5 worm cellular contexts compared by ENCODE assay signal in the genomic region with DNA sequence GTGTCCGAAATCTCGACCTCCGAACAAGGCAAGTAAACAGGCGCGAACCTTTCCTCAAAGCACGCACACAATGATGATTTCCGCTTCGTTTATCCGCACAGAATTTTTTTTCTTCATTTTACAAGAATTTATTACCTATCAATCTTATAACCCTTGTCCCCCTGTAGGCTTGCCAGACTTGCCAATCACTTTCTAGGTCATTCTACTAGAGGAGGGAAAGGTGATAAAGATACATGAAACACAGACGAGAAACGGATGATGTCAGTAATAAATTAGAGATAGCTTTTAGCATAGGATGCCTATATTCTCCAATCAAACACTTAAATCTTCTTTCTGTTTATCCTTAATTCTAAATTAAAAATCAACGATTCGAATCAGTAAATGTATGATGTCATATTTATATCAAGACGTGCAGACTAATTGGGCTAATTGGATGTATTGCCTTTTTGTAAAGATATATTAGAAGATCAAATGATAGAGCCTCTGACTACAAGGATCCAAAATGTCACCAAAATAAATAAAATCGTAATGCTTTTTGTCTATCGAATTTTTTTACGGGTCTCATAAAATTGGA.
TF ChIP-seq lines count a peak whose summit lies in the region.

No protein-coding gene starts in this region.

TF ChIP-seq in whole organism, L1 larva, 84 proteins besides CTCF, POLR2A, EP300 and RAD21 (continues in another document):
- no peak for TF ChIP-seq unc-98 (GFP tag; IDR thresholded peaks at IDR 0.05; lab: Robert Waterston, UW)
- 0 out of 2 replicates have a peak, but pooled peaks have one; percentile 9 for TF ChIP-seq nhr-19 (GFP tag; conservative IDR thresholded peaks at IDR 0.05; lab: Robert Waterston, UW)
- no peak for TF ChIP-seq alr-1 (tag; optimal IDR thresholded peaks at IDR 0.05; lab: Kevin White, UChicago; ENCODE audit: borderline replicate concordance)
- TF ChIP-seq nhr-20 (tag; optimal IDR thresholded peaks at IDR 0.05; lab: Kevin White, UChicago), result peak; percentile 33
- TF ChIP-seq ceh-88 (GFP tag; IDR thresholded peaks at IDR 0.05; lab: Robert Waterston, UW), result no peak
- no peak for TF ChIP-seq mef-2 (tag; optimal IDR thresholded peaks at IDR 0.05; lab: Kevin White, UChicago)
- no peak for TF ChIP-seq F16B12.6 (tag; optimal IDR thresholded peaks at IDR 0.05; lab: Kevin White, UChicago)
- no peak for TF ChIP-seq dsc-1 (tag; optimal IDR thresholded peaks at IDR 0.05; lab: Kevin White, UChicago)
- no peak for TF ChIP-seq Y116A8C.19 (tag; optimal IDR thresholded peaks at IDR 0.05; lab: Kevin White, UChicago; ENCODE audit: borderline replicate concordance)
- TF ChIP-seq efl-1 (optimal IDR thresholded peaks at IDR 0.05; lab: Kevin White, UChicago), result no peak
- no peak for TF ChIP-seq efl-1 (GFP tag; optimal IDR thresholded peaks at IDR 0.05 in 1 of 2; lab: Kevin White, UChicago)
- TF ChIP-seq jun-1 (tag; optimal IDR thresholded peaks at IDR 0.05; lab: Kevin White, UChicago), result no peak
- no peak for TF ChIP-seq C16A3.4 (tag; optimal IDR thresholded peaks at IDR 0.05; lab: Kevin White, UChicago)
- no peak for TF ChIP-seq mab-9 (GFP tag; IDR thresholded peaks at IDR 0.05; lab: Robert Waterston, UW)
- peak; percentile 94 for TF ChIP-seq nhr-85 (tag; lab: Kevin White, UChicago)
- TF ChIP-seq blmp-1 (tag; optimal IDR thresholded peaks at IDR 0.05; lab: Kevin White, UChicago), result peak; percentile 71
- TF ChIP-seq nhr-90 (tag; optimal IDR thresholded peaks at IDR 0.05; lab: Kevin White, UChicago; ENCODE audit: poor library complexity), result no peak

TF ChIP-seq in whole organism, L2 larva, 48 proteins besides CTCF, POLR2A, EP300 and RAD21 (continues in another document):
- TF ChIP-seq R02D3.7 (tag; optimal IDR thresholded peaks at IDR 0.05; lab: Kevin White, UChicago), result no peak
- TF ChIP-seq nhr-12 (tag; optimal IDR thresholded peaks at IDR 0.05; lab: Kevin White, UChicago), result no peak
- no peak for TF ChIP-seq mbf-1 (tag; optimal IDR thresholded peaks at IDR 0.05; lab: Kevin White, UChicago)
- no peak for TF ChIP-seq nhr-23 (tag; optimal IDR thresholded peaks at IDR 0.05; lab: Kevin White, UChicago)
- no peak for TF ChIP-seq fos-1 (tag; optimal IDR thresholded peaks at IDR 0.05; lab: Kevin White, UChicago)
- TF ChIP-seq blmp-1 (tag; optimal IDR thresholded peaks at IDR 0.05; lab: Kevin White, UChicago; ENCODE audit: insufficient read depth), result peak; percentile 23
- TF ChIP-seq ceh-82 (tag; optimal IDR thresholded peaks at IDR 0.05; lab: Kevin White, UChicago), result no peak
- TF ChIP-seq nhr-21 (tag; optimal IDR thresholded peaks at IDR 0.05; lab: Kevin White, UChicago), result peak; percentile 65
- TF ChIP-seq nhr-6 (tag; optimal IDR thresholded peaks at IDR 0.05; lab: Kevin White, UChicago), result no peak
- TF ChIP-seq F13H6.1 (tag; optimal IDR thresholded peaks at IDR 0.05; lab: Kevin White, UChicago), result no peak
- TF ChIP-seq skn-1 (tag; optimal IDR thresholded peaks at IDR 0.05; lab: Kevin White, UChicago), result no peak
- no peak for TF ChIP-seq elt-3 (tag; optimal IDR thresholded peaks at IDR 0.05; lab: Kevin White, UChicago)
- TF ChIP-seq mdl-1 (tag; optimal IDR thresholded peaks at IDR 0.05; lab: Kevin White, UChicago), result no peak
- peak; percentile 51 for TF ChIP-seq sma-3 (GFP tag; optimal IDR thresholded peaks at IDR 0.05; lab: Kevin White, UChicago)
- TF ChIP-seq nhr-129 (tag; optimal IDR thresholded peaks at IDR 0.05; lab: Kevin White, UChicago), result no peak
- TF ChIP-seq nhr-25 (tag; optimal IDR thresholded peaks at IDR 0.05; lab: Kevin White, UChicago), result peak; percentile 9
- no peak for TF ChIP-seq ztf-4 (tag; optimal IDR thresholded peaks at IDR 0.05; lab: Kevin White, UChicago)
- no peak for TF ChIP-seq ztf-11 (tag; optimal IDR thresholded peaks at IDR 0.05; lab: Kevin White, UChicago)

TF ChIP-seq in whole organism, L3 larva, 47 proteins besides CTCF, POLR2A, EP300 and RAD21:
- no peak for TF ChIP-seq ceh-9 (tag; optimal IDR thresholded peaks at IDR 0.05; lab: Kevin White, UChicago)
- no peak for TF ChIP-seq hmg-11 (tag; optimal IDR thresholded peaks at IDR 0.05; lab: Kevin White, UChicago)
- TF ChIP-seq lin-39 (tag; optimal IDR thresholded peaks at IDR 0.05; lab: Kevin White, UChicago), result no peak
- TF ChIP-seq elt-2 (tag; optimal IDR thresholded peaks at IDR 0.05; lab: Kevin White, UChicago), result peak; percentile 26
- no peak for TF ChIP-seq pha-4 (tag; optimal IDR thresholded peaks at IDR 0.05; lab: Kevin White, UChicago)
- TF ChIP-seq ceh-28 (tag; optimal IDR thresholded peaks at IDR 0.05; lab: Kevin White, UChicago), result peak; percentile 3
- TF ChIP-seq R02D3.7 (tag; optimal IDR thresholded peaks at IDR 0.05; lab: Kevin White, UChicago), result no peak
- TF ChIP-seq nhr-43 (tag; optimal IDR thresholded peaks at IDR 0.05; lab: Kevin White, UChicago; ENCODE audit: poor library complexity, severe bottlenecking), result no peak
- no peak for TF ChIP-seq zag-1 (tag; optimal IDR thresholded peaks at IDR 0.05; lab: Kevin White, UChicago)
- no peak for TF ChIP-seq lsy-12 (tag; optimal IDR thresholded peaks at IDR 0.05; lab: Kevin White, UChicago)
- peak; percentile 70 for TF ChIP-seq nhr-25 (tag; optimal IDR thresholded peaks at IDR 0.05; lab: Kevin White, UChicago)
- TF ChIP-seq nhr-23 (tag; optimal IDR thresholded peaks at IDR 0.05; lab: Kevin White, UChicago), result peak; percentile 57
- TF ChIP-seq egl-5 (tag; optimal IDR thresholded peaks at IDR 0.05; lab: Kevin White, UChicago), result no peak
- TF ChIP-seq jun-1 (tag; optimal IDR thresholded peaks at IDR 0.05; lab: Kevin White, UChicago), result no peak

TF ChIP-seq in whole organism, L4 larva, 104 proteins besides CTCF, POLR2A, EP300 and RAD21:
- TF ChIP-seq nhr-25 (tag; optimal IDR thresholded peaks at IDR 0.05; lab: Kevin White, UChicago; ENCODE audit: borderline replicate concordance, insufficient read depth) (peak; percentile 33), zag-1 (tag; optimal IDR thresholded peaks at IDR 0.05; lab: Kevin White, UChicago) (no peak), php-3 (GFP tag; IDR thresholded peaks at IDR 0.05; lab: Robert Waterston, UW) (no peak), hlh-30 (tag; optimal IDR thresholded peaks at IDR 0.05; lab: Kevin White, UChicago; ENCODE audit: insufficient read depth) (no peak), aha-1 (tag; lab: Kevin White, UChicago) (peak; percentile 19), unc-62 (GFP tag; optimal IDR thresholded peaks at IDR 0.05 in 1 of 2; lab: Kevin White, UChicago) (peak in 1 of 2 experiments; percentile 96), unc-62 (tag; optimal IDR thresholded peaks at IDR 0.05; lab: Kevin White, UChicago) (no peak), mdt-29 (GFP tag; IDR thresholded peaks at IDR 0.05; lab: Robert Waterston, UW) (no peak), nhr-28 (tag; optimal IDR thresholded peaks at IDR 0.05; lab: Kevin White, UChicago) (peak; percentile 40), fos-1 (tag; optimal IDR thresholded peaks at IDR 0.05; lab: Kevin White, UChicago) (no peak), pha-4 (GFP tag; IDR thresholded peaks at IDR 0.05; lab: Robert Waterston, UW) (no peak), pha-4 (tag; optimal IDR thresholded peaks at IDR 0.05; lab: Kevin White, UChicago) (no peak)

TF ChIP-seq in whole organism, late embryonic, 69 proteins besides CTCF, POLR2A, EP300 and RAD21:
- TF ChIP-seq elt-2 (tag; optimal IDR thresholded peaks at IDR 0.05; lab: Kevin White, UChicago) (peak; percentile 44), ceh-48 (tag; optimal IDR thresholded peaks at IDR 0.05; lab: Kevin White, UChicago) (no peak)
TF ChIP-seq in whole organism, late embryonic: peak in this region for 1.

Comparison
In these comparisons a context has a peak if more than half of its experiments do, and no peak if none do; other contexts are left out.
1. Of the 29 proteins assayed by ChIP-seq in both whole organism, L4 larva and whole organism, L1 larva: peak only in whole organism, L4 larva: aha-1 and nhr-28; only in whole organism, L1 larva: none; in both: none; in neither: 26; mixed calls (peak in some experiments, not most) for 1.